Worm (Caenorhabditis elegans) whole organism, mixed stage, embryonic: Measurements from ENCODE around the gene Y62H9A.16.

ENCODE experiments used
- ceh-43 ChIP-seq: fragments of 200-800 bp; sonication (Bioruptor generic); optimal IDR thresholded peaks from 2 replicates; lab custom pipeline; 2018; ENCODE audit warnings: mild to moderate bottlenecking, missing genetic modification characterization, moderate library complexity, missing compliant biosample characterization
- lin-13 ChIP-seq: fragments of 150-350 bp; optimal IDR thresholded peaks from 2 replicates; lab custom pipeline; 2014; ENCODE audit warnings: missing biosample characterization, missing genetic modification characterization
- nhr-12 ChIP-seq: fragments of 150-350 bp; optimal IDR thresholded peaks from 2 replicates; lab custom pipeline; 2014; ENCODE audit warnings: missing biosample characterization, missing genetic modification characterization
- nhr-237 ChIP-seq: fragments of 150-350 bp; optimal IDR thresholded peaks from 2 replicates; lab custom pipeline; 2014; ENCODE audit warnings: missing biosample characterization, missing genetic modification characterization
- sptf-1 ChIP-seq: sonication (generic microtip); optimal IDR thresholded peaks from 2 replicates; lab custom pipeline; 2017; ENCODE audit warnings: mild to moderate bottlenecking, missing genetic modification characterization, moderate library complexity, missing compliant biosample characterization

ce11 chrX:11937343-11937935 lies 19.3 kb downstream of the Y62H9A.16 start:
- TF ChIP-seq nhr-12 (tag; lab: Kevin White, UChicago) (peak; percentile 79), sptf-1 (peak; percentile 87), nhr-237 (tag; lab: Kevin White, UChicago) (peak; percentile 99), lin-13 (tag; lab: Kevin White, UChicago) (peak; percentile 78), ceh-43 (GFP tag; lab: Kevin White, UChicago) (peak; percentile 47)
